Fruit fly (Drosophila melanogaster) whole organism: ENCODE results near the gene CG15545.

ENCODE experiments used
- CG8478 ChIP-seq: fragments of >200 bp; optimal IDR thresholded peaks from 2 replicates; lab custom pipeline; 2018; ENCODE audit warnings: inconsistent platforms
- Dll ChIP-seq: fragments of >200 bp; optimal IDR thresholded peaks from 2 replicates; lab custom pipeline; 2017
- EcR ChIP-seq, 2 experiments: fragments of >200 bp; optimal IDR thresholded peaks; 2 replicates each; lab custom pipeline; 2017; ENCODE audit warnings: missing biosample characterization in 2 of 2, missing genetic modification characterization in 2 of 2, missing genetic modification reagents in 2 of 2
- pan ChIP-seq: fragments of >200 bp; optimal IDR thresholded peaks from 2 replicates; lab custom pipeline; 2017
- usp ChIP-seq: fragments of >200 bp; optimal IDR thresholded peaks from 2 replicates; lab custom pipeline; 2017; ENCODE audit warnings: missing biosample characterization, missing genetic modification characterization, mixed read lengths

dm6 chr3R:30888550-30889259, 16.6 kb upstream of the CG15545 start, which contains the start of gene Sap-r:
- TF ChIP-seq EcR (GFP tag; optimal IDR thresholded peaks at IDR 0.05; lab: Kevin White, UChicago) (no peak), CG8478 (lab: Kevin White, UChicago) (no peak), pan (lab: Kevin White, UChicago) (no peak), usp (GFP tag; lab: Kevin White, UChicago) (no peak), Dll (lab: Kevin White, UChicago) (no peak)
